Fruit fly (Drosophila melanogaster): Measurements from ENCODE around the gene AdamTS-A.

The AdamTS-A gene

dm6 chr3R:15418824-15419530 is 57.0 kb downstream of the AdamTS-A start (continued):
- TF ChIP-seq Opbp (GFP tag; IDR thresholded peaks at IDR 0.05; ENCODE audit: partially characterized antibody) (no peak), gcm (GFP tag; optimal IDR thresholded peaks at IDR 0.05) (peak; percentile 81), rib (GFP tag; IDR thresholded peaks at IDR 0.05) (0 out of 2 replicates have a peak, but pooled peaks have one; percentile 19), psq (GFP tag; optimal IDR thresholded peaks at IDR 0.05) (peak; percentile 25), HmgD (GFP tag; optimal IDR thresholded peaks at IDR 0.05) (no peak), tna (GFP tag; IDR thresholded peaks at IDR 0.05; ENCODE audit: partially characterized antibody) (no peak), Dip3 (GFP tag; optimal IDR thresholded peaks at IDR 0.05) (no peak), CG3726 (GFP tag; IDR thresholded peaks at IDR 0.05) (no peak), trh (GFP tag; optimal IDR thresholded peaks at IDR 0.05) (peak; percentile 19), CG31224 (GFP tag; IDR thresholded peaks at IDR 0.05) (0 out of 2 replicates have a peak, but pooled peaks have one; percentile 6), Stat92E (GFP tag; optimal IDR thresholded peaks at IDR 0.05) (peak in 1 of 3 experiments; percentile 36), cwo (GFP tag; optimal IDR thresholded peaks at IDR 0.05) (peak; percentile 52), Meics (GFP tag; optimal IDR thresholded peaks at IDR 0.05) (peak; percentile 75), CG9876 (GFP tag; optimal IDR thresholded peaks at IDR 0.05) (no peak), abd-A (tag; optimal IDR thresholded peaks at IDR 0.05) (peak; percentile 83), CG7928 (GFP tag; optimal IDR thresholded peaks at IDR 0.05) (no peak), Dek (tag; optimal IDR thresholded peaks at IDR 0.05) (peak; percentile 59), Mrtf (GFP tag; IDR thresholded peaks at IDR 0.05) (no peak), CG15696 (tag; optimal IDR thresholded peaks at IDR 0.05) (peak; percentile 93), Hand (GFP tag; optimal IDR thresholded peaks at IDR 0.05) (peak; percentile 60), CG1832 (GFP tag; optimal IDR thresholded peaks at IDR 0.05) (no peak), Fer3 (tag; optimal IDR thresholded peaks at IDR 0.05) (peak; percentile 17), CG10979 (tag; optimal IDR thresholded peaks at IDR 0.05) (peak; percentile 90), tup (GFP tag; optimal IDR thresholded peaks at IDR 0.05) (no peak), CG2129 (GFP tag; IDR thresholded peaks at IDR 0.05; ENCODE audit: partially characterized antibody) (no peak), chif (GFP tag; optimal IDR thresholded peaks at IDR 0.05) (peak in 1 of 2 experiments; percentile 34), dpn (GFP tag; optimal IDR thresholded peaks at IDR 0.05) (peak in 1 of 2 experiments; percentile 65), vvl (GFP tag; IDR thresholded peaks at IDR 0.05) (no peak), wek (GFP tag; optimal IDR thresholded peaks at IDR 0.05) (no peak), lov (optimal IDR thresholded peaks at IDR 0.05) (no peak), lov (GFP tag; IDR thresholded peaks at IDR 0.05) (no peak), fu2 (GFP tag; optimal IDR thresholded peaks at IDR 0.05) (peak; percentile 3), Dbx (GFP tag; IDR thresholded peaks at IDR 0.05) (no peak), CG6813 (GFP tag; optimal IDR thresholded peaks at IDR 0.05) (peak; percentile 40), da (GFP tag; optimal IDR thresholded peaks at IDR 0.05) (no peak), CG8359 (GFP tag; optimal IDR thresholded peaks at IDR 0.05; ENCODE audit: borderline replicate concordance) (no peak), CG18599 (GFP tag; optimal IDR thresholded peaks at IDR 0.05) (peak; percentile 71), grau (tag; optimal IDR thresholded peaks at IDR 0.05) (peak; percentile 87), CG31365 (tag; optimal IDR thresholded peaks at IDR 0.05) (no peak), CG2678 (tag; optimal IDR thresholded peaks at IDR 0.05) (peak; percentile 86), bsh (GFP tag; optimal IDR thresholded peaks at IDR 0.05) (peak in 1 of 2 experiments; percentile 82), dm (GFP tag; optimal IDR thresholded peaks at IDR 0.05) (no peak), CG2120 (GFP tag; optimal IDR thresholded peaks at IDR 0.05) (peak; percentile 32), CG10366 (GFP tag; IDR thresholded peaks at IDR 0.05) (no peak), CG17802 (tag; optimal IDR thresholded peaks at IDR 0.05) (no peak), Taf1 (GFP tag; IDR thresholded peaks at IDR 0.05) (no peak), CG14667 (GFP tag; IDR thresholded peaks at IDR 0.05) (no peak), PHDP (tag; optimal IDR thresholded peaks at IDR 0.05) (peak; percentile 70)

Data from whole organism, embryonic.